Worm (Caenorhabditis elegans): ENCODE results near the gene K06H7.2.

The K06H7.2 gene

ce11 chrIII:8051838-8052237 lies 41.5 kb upstream of the K06H7.2 start:
- TF ChIP-seq nhr-23 (tag; optimal IDR thresholded peaks at IDR 0.05): no peak
- no peak for TF ChIP-seq nhr-25 (tag; optimal IDR thresholded peaks at IDR 0.05)
- TF ChIP-seq lin-39 (tag; optimal IDR thresholded peaks at IDR 0.05): no peak
- TF ChIP-seq hmg-11 (tag; optimal IDR thresholded peaks at IDR 0.05): no peak

DNA sequence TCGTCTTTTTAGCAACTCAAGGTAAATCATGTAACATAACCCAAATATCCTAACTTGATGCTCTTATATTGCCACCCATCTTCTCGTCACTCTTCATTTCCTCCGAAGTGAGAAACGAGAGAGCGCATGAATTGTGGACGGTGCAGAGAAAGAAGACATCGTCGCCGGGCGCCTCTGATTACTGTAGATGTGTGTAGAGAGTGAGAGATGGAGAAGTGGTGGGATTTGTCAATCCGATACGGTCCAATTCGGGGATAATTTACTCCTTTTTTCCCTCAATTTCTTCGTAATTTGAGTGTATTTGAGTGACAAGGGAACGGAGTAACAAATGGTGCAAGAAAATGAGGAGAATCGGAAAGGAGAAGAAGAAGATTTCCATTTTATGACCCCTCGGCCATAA lies 32.3 kb upstream of the K06H7.2 start:
- no peak for TF ChIP-seq mml-1 (tag; optimal IDR thresholded peaks at IDR 0.05)
- no peak for TF ChIP-seq unc-39 (tag; optimal IDR thresholded peaks at IDR 0.05)
- TF ChIP-seq tbx-2 (tag; optimal IDR thresholded peaks at IDR 0.05): no peak
- TF ChIP-seq elt-1 (tag; optimal IDR thresholded peaks at IDR 0.05): no peak
- TF ChIP-seq ZK546.5 (tag; optimal IDR thresholded peaks at IDR 0.05): no peak
- no peak for TF ChIP-seq fos-1 (tag; optimal IDR thresholded peaks at IDR 0.05)
- TF ChIP-seq nhr-12 (tag; optimal IDR thresholded peaks at IDR 0.05): no peak
- no peak for TF ChIP-seq egl-27 (tag; optimal IDR thresholded peaks at IDR 0.05)
- TF ChIP-seq nhr-67 (tag; optimal IDR thresholded peaks at IDR 0.05): no peak
- TF ChIP-seq nhr-77 (tag; optimal IDR thresholded peaks at IDR 0.05): no peak
- no peak for TF ChIP-seq nhr-23 (tag; optimal IDR thresholded peaks at IDR 0.05)
- no peak for TF ChIP-seq nhr-237 (tag; optimal IDR thresholded peaks at IDR 0.05)
- TF ChIP-seq pqm-1 (tag; optimal IDR thresholded peaks at IDR 0.05): no peak

DNA sequence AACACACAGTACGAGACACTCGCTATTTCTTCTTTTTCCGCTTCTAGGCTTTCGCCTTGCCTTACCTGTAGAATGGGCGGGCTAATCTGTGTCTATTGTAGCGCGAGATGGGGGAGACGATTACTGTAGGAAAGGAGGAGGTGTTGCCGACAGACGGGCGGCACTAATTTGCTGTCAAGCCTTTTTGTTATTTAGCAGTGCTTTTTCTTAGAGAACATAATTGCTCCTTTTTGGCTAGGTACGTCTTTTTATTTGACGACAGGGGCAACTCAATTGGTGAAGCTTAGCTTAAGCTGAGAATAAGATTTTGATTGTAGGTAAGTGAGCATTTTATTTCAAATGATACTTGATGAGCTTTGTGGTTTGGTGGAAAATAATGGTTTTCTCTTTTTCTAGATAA lies 29.7 kb upstream of the K06H7.2 start:
- TF ChIP-seq eor-1 (tag; optimal IDR thresholded peaks at IDR 0.05) (no peak), ceh-16 (tag; optimal IDR thresholded peaks at IDR 0.05) (no peak), pha-4 (tag; optimal IDR thresholded peaks at IDR 0.05) (no peak), nhr-67 (tag; optimal IDR thresholded peaks at IDR 0.05) (no peak), nhr-237 (tag; optimal IDR thresholded peaks at IDR 0.05) (no peak), fos-1 (tag; optimal IDR thresholded peaks at IDR 0.05) (no peak), elt-1 (tag; optimal IDR thresholded peaks at IDR 0.05) (no peak), nfya-1 (tag; optimal IDR thresholded peaks at IDR 0.05; ENCODE audit: insufficient read depth) (no peak)

ce11 chrIII:8065101-8065500 lies 28.3 kb upstream of the K06H7.2 start:
- TF ChIP-seq pqm-1 (tag; optimal IDR thresholded peaks at IDR 0.05) (no peak), nfya-1 (tag; optimal IDR thresholded peaks at IDR 0.05; ENCODE audit: insufficient read depth) (peak; percentile 94)

DNA sequence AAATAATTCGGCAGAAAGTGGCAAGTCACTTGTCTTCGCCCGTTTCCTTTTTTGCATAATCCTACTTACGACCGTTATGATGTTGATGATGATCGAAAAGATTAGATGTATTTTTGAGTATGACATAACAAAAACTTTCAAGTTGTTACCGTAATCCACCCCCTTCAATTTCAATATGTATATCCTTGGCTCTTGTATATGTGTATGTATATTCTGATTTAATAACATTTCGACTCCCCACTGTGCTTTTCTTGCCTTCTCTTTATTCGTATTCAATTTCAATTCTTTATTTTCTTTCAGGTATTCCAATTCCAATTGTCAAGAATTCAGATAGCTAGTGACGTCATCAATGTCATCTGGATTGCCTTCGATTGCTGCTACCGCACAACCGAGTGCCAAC lies 26.4 kb upstream of the K06H7.2 start, which contains the start of gene pros-1:
pros-1 (plus strand) TSS at position 301 of the 400 bp plus-strand sequence.
- no peak for TF ChIP-seq ceh-82 (tag; optimal IDR thresholded peaks at IDR 0.05)
- TF ChIP-seq egl-27 (tag; optimal IDR thresholded peaks at IDR 0.05): no peak
- no peak for TF ChIP-seq ceh-16 (tag; optimal IDR thresholded peaks at IDR 0.05)
- no peak for TF ChIP-seq nhr-77 (tag; optimal IDR thresholded peaks at IDR 0.05)
- TF ChIP-seq elt-3 (tag; optimal IDR thresholded peaks at IDR 0.05): no peak

- TF ChIP-seq fkh-10 (GFP tag; optimal IDR thresholded peaks at IDR 0.05) (no peak), jun-1 (tag; optimal IDR thresholded peaks at IDR 0.05) (no peak), eor-1 (tag; optimal IDR thresholded peaks at IDR 0.05) (no peak), nfya-1 (tag; optimal IDR thresholded peaks at IDR 0.05; ENCODE audit: insufficient read depth) (no peak), nhr-11 (tag; optimal IDR thresholded peaks at IDR 0.05) (no peak), egl-27 (tag; optimal IDR thresholded peaks at IDR 0.05) (no peak), nhr-67 (tag; optimal IDR thresholded peaks at IDR 0.05) (no peak)
These were observed 25.6 kb upstream of the K06H7.2 start for ce11 chrIII:8067798-8068197.

ce11 chrIII:8069206-8069605 lies 24.2 kb upstream of the K06H7.2 start:
- TF ChIP-seq R02D3.7 (tag; optimal IDR thresholded peaks at IDR 0.05): no peak

- TF ChIP-seq sea-2 (GFP tag; optimal IDR thresholded peaks at IDR 0.05) (no peak), egl-5 (tag; optimal IDR thresholded peaks at IDR 0.05) (no peak), ama-1 (optimal IDR thresholded peaks at IDR 0.05) (no peak), zag-1 (tag; optimal IDR thresholded peaks at IDR 0.05) (no peak), nhr-43 (tag; optimal IDR thresholded peaks at IDR 0.05; ENCODE audit: poor library complexity, severe bottlenecking) (no peak), fkh-10 (GFP tag; optimal IDR thresholded peaks at IDR 0.05) (no peak), ztf-11 (tag; optimal IDR thresholded peaks at IDR 0.05) (no peak), nhr-76 (tag; optimal IDR thresholded peaks at IDR 0.05) (no peak), ceh-82 (tag; optimal IDR thresholded peaks at IDR 0.05) (no peak), unc-39 (tag; optimal IDR thresholded peaks at IDR 0.05) (no peak), nhr-77 (tag; optimal IDR thresholded peaks at IDR 0.05) (no peak), pqm-1 (tag; optimal IDR thresholded peaks at IDR 0.05) (no peak), nhr-28 (tag; optimal IDR thresholded peaks at IDR 0.05) (no peak), fkh-2 (tag; optimal IDR thresholded peaks at IDR 0.05) (no peak), ztf-4 (tag; optimal IDR thresholded peaks at IDR 0.05) (no peak), mdl-1 (tag; optimal IDR thresholded peaks at IDR 0.05) (no peak)
These were observed 16.2 kb upstream of the K06H7.2 start for ce11 chrIII:8077180-8077579.
